Worm (Caenorhabditis elegans) whole organism, L2 larva: ENCODE measurements around the gene gcy-18.
"Not testable (repeated sequence)": the region's sequence is repeated elsewhere in the genome, so short reads cannot be mapped to it uniquely, and the experiment has no call there.

ENCODE experiments used
- dmd-4 ChIP-seq: sonication (generic microtip); optimal IDR thresholded peaks from 2 replicates; lab custom pipeline; 2017; ENCODE audit warnings: missing biosample characterization, missing genetic modification characterization
- elt-3 ChIP-seq: sonication (generic microtip); optimal IDR thresholded peaks from 2 replicates; lab custom pipeline; 2017; ENCODE audit warnings: missing biosample characterization, missing genetic modification characterization
- lsy-2 ChIP-seq, 2 experiments: fragments of 150-350 bp in 1 of 2; sonication (generic microtip) in 1 of 2; optimal IDR thresholded peaks; 2 replicates each; lab custom pipeline; 2014 to 2017; ENCODE audit warnings: missing biosample characterization in 2 of 2, missing genetic modification characterization in 2 of 2
- mdl-1 ChIP-seq, 2 experiments: fragments of 150-350 bp in 1 of 2; sonication (generic microtip) in 1 of 2; optimal IDR thresholded peaks; 2 replicates each; lab custom pipeline; 2017; ENCODE audit warnings: missing biosample characterization in 2 of 2, missing genetic modification characterization in 2 of 2
- nhr-25 ChIP-seq: fragments of 150-350 bp; sonication (generic microtip); optimal IDR thresholded peaks from 3 replicates; lab custom pipeline; 2014; ENCODE audit warnings: missing biosample characterization, missing genetic modification characterization

DNA sequence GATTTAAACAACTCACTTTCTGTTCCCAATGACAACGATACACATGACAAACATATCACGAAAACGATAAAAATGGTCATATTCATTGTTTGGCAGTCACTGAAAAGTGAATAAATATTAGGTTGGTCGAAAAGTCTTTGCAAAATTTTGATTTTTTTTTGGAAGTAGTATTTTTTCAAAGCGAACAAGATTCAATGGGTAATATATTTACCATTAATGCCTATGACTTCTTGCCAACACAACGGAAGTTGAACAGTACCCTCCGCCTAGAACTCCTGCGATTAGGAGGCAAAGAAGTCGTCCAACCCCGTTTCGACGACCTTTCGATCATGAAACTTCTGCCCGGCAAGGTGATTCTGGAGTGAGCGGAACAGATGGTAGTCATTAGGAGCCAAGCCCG, 15.4 kb downstream of the gcy-18 start, which contains the start of gene ZK896.1:
- not testable (repeated sequence) for TF ChIP-seq mdl-1 (tag; optimal IDR thresholded peaks at IDR 0.05; lab: Kevin White, UChicago); dmd-4 (tag; lab: Kevin White, UChicago); lsy-2 (tag; optimal IDR thresholded peaks at IDR 0.05; lab: Kevin White, UChicago); elt-3 (tag; lab: Kevin White, UChicago); nhr-25 (tag; lab: Kevin White, UChicago)
